Worm (Caenorhabditis elegans): ENCODE results near the gene bath-7.
A peak's percentile ranks its signal among the peaks of the same experiment; 100 is the strongest.

Gene bath-7

DNA sequence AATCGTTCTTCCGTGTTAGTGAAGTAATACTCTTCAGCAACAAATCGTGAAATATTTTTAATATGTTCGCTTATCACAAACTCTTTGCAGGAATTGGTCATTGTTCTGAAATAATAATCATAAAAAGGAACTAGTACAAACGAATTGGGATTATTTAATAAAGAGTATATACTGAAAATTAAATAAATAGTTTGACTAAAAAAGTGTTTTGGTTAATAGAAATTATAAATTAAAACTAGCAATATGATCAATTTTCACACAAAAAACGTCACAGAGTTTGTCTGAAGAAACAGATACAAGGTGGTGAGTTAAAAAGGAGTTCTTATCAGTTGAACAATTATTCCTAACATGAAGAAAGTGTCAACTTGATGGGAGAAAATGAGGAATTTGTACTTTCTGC lies 38.2 kb downstream of the bath-7 start, which contains the start of gene math-5:
TSS of gene math-5 (minus strand) at position 101 of the 400 bp plus-strand sequence.
- TF ChIP-seq lin-13 (GFP tag; optimal IDR thresholded peaks at IDR 0.05) (no peak), C34F6.9 (tag; optimal IDR thresholded peaks at IDR 0.05) (no peak), mab-5 (tag; optimal IDR thresholded peaks at IDR 0.05) (no peak), alr-1 (tag; optimal IDR thresholded peaks at IDR 0.05) (no peak), blmp-1 (tag; optimal IDR thresholded peaks at IDR 0.05; ENCODE audit: insufficient read depth) (no peak), nhr-23 (tag; optimal IDR thresholded peaks at IDR 0.05) (no peak), sma-3 (GFP tag; optimal IDR thresholded peaks at IDR 0.05) (no peak)

DNA sequence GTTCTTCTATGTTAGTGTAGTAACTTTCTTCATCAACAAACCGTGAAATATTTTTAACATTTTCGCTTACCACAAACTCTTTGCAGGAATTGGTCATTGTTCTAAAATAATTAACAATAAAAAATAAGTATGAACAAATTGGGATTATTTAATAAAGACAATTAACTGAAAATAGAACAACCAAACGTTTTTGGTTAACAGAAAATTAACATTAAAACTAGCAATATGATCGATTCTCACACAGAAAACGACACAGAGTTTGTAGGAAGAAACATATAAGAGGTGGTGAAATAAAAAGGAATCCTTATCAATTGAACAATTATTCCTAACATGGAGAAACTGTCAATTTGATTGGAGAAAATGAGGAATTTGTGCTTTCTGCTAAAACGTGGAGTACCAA lies 42.3 kb downstream of the bath-7 start, which contains the start of gene math-16:
TSS of gene math-16 (minus strand) at position 101 of the 400 bp plus-strand sequence.
- TF ChIP-seq ZK546.5 (tag; optimal IDR thresholded peaks at IDR 0.05) (no peak), nhr-25 (tag; optimal IDR thresholded peaks at IDR 0.05) (no peak), nhr-237 (tag; optimal IDR thresholded peaks at IDR 0.05) (no peak), blmp-1 (tag; optimal IDR thresholded peaks at IDR 0.05; ENCODE audit: insufficient read depth) (no peak), nhr-23 (tag; optimal IDR thresholded peaks at IDR 0.05) (no peak), nhr-11 (tag; optimal IDR thresholded peaks at IDR 0.05) (no peak), nhr-10 (tag; optimal IDR thresholded peaks at IDR 0.05) (no peak), unc-39 (tag; optimal IDR thresholded peaks at IDR 0.05) (no peak), nhr-129 (tag; optimal IDR thresholded peaks at IDR 0.05) (no peak), nhr-21 (tag; optimal IDR thresholded peaks at IDR 0.05) (no peak), egl-27 (tag; optimal IDR thresholded peaks at IDR 0.05) (no peak), skn-1 (tag; optimal IDR thresholded peaks at IDR 0.05) (no peak), ceh-16 (tag; optimal IDR thresholded peaks at IDR 0.05) (no peak), unc-55 (GFP tag; optimal IDR thresholded peaks at IDR 0.05) (no peak)

DNA sequence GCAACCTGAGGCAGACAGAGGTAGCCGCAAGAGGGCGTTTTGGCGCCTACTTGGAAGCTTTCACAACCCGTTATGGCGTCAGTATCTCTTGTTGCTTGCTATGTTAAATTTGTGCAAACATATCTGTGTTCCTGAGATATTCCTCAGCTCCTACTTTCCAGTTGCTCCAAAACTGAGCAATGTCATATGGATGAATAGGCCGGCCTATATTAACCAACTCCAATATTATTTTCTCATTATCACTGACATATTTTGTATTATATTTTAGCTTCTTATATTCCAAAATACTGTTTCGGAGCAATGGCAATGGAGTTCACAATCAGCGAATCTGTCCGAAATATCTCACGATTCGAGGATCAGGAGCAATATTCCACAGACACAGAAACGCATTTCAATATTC lies 45.3 kb downstream of the bath-7 start, which contains the start of gene math-13:
TSS of gene math-13 (plus strand) at position 301 of the 400 bp plus-strand sequence.
- TF ChIP-seq sma-9 (GFP tag; optimal IDR thresholded peaks at IDR 0.05) (no peak), sma-9 (tag; optimal IDR thresholded peaks at IDR 0.05) (no peak), lin-11 (tag; optimal IDR thresholded peaks at IDR 0.05) (no peak), sem-4 (tag; optimal IDR thresholded peaks at IDR 0.05) (no peak), dmd-4 (tag; optimal IDR thresholded peaks at IDR 0.05) (no peak), F13H6.1 (tag; optimal IDR thresholded peaks at IDR 0.05) (no peak), nhr-6 (tag; optimal IDR thresholded peaks at IDR 0.05) (no peak), skn-1 (tag; optimal IDR thresholded peaks at IDR 0.05) (no peak), nhr-10 (tag; optimal IDR thresholded peaks at IDR 0.05) (no peak), nhr-23 (tag; optimal IDR thresholded peaks at IDR 0.05) (no peak), alr-1 (tag; optimal IDR thresholded peaks at IDR 0.05) (no peak), unc-62 (GFP tag; optimal IDR thresholded peaks at IDR 0.05) (no peak), nhr-77 (tag; optimal IDR thresholded peaks at IDR 0.05) (no peak), zag-1 (tag; optimal IDR thresholded peaks at IDR 0.05) (no peak), nhr-21 (tag; optimal IDR thresholded peaks at IDR 0.05) (no peak), aly-2 (tag; optimal IDR thresholded peaks at IDR 0.05) (no peak)

DNA sequence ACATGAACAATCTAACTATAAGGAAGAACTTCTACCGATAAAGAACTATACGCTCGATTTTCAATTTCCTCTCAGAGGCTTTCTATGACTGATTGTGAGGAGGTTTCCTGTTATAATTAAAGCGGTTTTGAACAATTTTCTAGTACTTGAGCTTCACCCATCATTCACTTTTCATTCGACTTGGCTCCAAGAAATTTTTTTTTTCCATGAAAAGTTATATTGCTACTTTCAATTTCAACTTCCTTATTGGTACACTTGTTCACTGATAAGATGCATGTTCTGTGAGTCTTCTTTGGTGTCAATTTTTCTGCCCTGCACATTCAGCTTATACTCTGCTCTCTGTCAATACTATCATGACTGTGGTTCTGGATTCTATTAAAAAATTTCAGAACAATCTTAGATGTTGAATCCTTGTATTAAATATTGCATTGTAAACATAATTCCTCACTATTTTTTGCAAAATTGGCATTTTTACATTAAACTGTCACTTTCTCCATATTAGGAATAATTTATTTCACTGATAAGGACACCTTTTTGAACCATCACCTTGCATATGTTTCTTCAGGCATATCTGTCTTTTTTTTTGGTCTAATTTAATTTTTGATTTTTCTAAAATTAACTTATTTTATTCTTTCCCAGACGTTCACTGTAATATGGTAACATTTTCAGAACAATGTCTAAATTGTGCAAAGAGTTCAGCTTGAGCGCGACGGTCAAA lies 49.9 kb downstream of the bath-7 start, which contains the start of gene math-10:
TSS of gene math-10 (plus strand) at position 668 of the 718 bp plus-strand sequence.
- TF ChIP-seq crh-2 (tag; optimal IDR thresholded peaks at IDR 0.05) (peak; percentile 7), fos-1 (tag; optimal IDR thresholded peaks at IDR 0.05) (peak; percentile 24), F13H6.1 (tag; optimal IDR thresholded peaks at IDR 0.05) (no peak), unc-39 (tag; optimal IDR thresholded peaks at IDR 0.05) (no peak), ztf-1 (GFP tag; conservative IDR thresholded peaks at IDR 0.05) (no peak), lsy-2 (tag; optimal IDR thresholded peaks at IDR 0.05) (no peak)
